Worm (Caenorhabditis elegans) whole organism, L3 larva: ENCODE measurements around the gene clx-1.

Experiments
- R02D3.7 ChIP-seq: fragments of 150-350 bp; optimal IDR thresholded peaks from 2 replicates; lab custom pipeline; 2014; ENCODE audit warnings: missing biosample characterization, missing genetic modification characterization
- ZK546.5 ChIP-seq: sonication (generic microtip); optimal IDR thresholded peaks from 2 replicates; lab custom pipeline; 2017; ENCODE audit warnings: missing biosample characterization, missing genetic modification characterization
- ama-1 ChIP-seq: fragments of 150-350 bp; optimal IDR thresholded peaks from 2 replicates; lab custom pipeline; 2018
- ceh-28 ChIP-seq: fragments of 150-350 bp; optimal IDR thresholded peaks from 2 replicates; lab custom pipeline; 2014; ENCODE audit warnings: missing biosample characterization, missing genetic modification reagents, missing genetic modification characterization
- ceh-82 ChIP-seq: fragments of 150-350 bp; optimal IDR thresholded peaks from 2 replicates; lab custom pipeline; 2014; ENCODE audit warnings: missing biosample characterization, missing genetic modification characterization
- ceh-9 ChIP-seq: sonication (generic microtip); optimal IDR thresholded peaks from 2 replicates; lab custom pipeline; 2018; ENCODE audit warnings: missing biosample characterization, missing genetic modification characterization
- egl-27 ChIP-seq: sonication (generic microtip); optimal IDR thresholded peaks from 4 replicates; lab custom pipeline; 2017; ENCODE audit warnings: missing biosample characterization, missing genetic modification reagents, missing genetic modification characterization
- egl-5 ChIP-seq: fragments of 150-350 bp; optimal IDR thresholded peaks from 2 replicates; lab custom pipeline; 2017; ENCODE audit warnings: missing biosample characterization, missing genetic modification reagents, missing genetic modification characterization, inconsistent platforms
- elt-1 ChIP-seq: fragments of 150-350 bp; optimal IDR thresholded peaks from 2 replicates; lab custom pipeline; 2014; ENCODE audit warnings: missing biosample characterization, missing genetic modification characterization
- elt-2 ChIP-seq: sonication (generic microtip); optimal IDR thresholded peaks from 2 replicates; lab custom pipeline; 2016; ENCODE audit warnings: missing genetic modification reagents, mild to moderate bottlenecking, missing genetic modification characterization, missing compliant biosample characterization
- elt-3 ChIP-seq, 3 experiments: fragments of 150-350 bp in 1 of 3; sonication (generic microtip) in 2 of 3; optimal IDR thresholded peaks; 2 replicates in 2 of 3; 4 replicates in 1 of 3; lab custom pipeline; 2014 to 2017; ENCODE audit warnings: missing biosample characterization in 3 of 3, missing genetic modification characterization in 3 of 3
- fkh-10 ChIP-seq: sonication (generic microtip); optimal IDR thresholded peaks from 2 replicates; lab custom pipeline; 2017; ENCODE audit warnings: missing biosample characterization, missing genetic modification reagents, missing genetic modification characterization
- jun-1 ChIP-seq: fragments of 150-350 bp; optimal IDR thresholded peaks from 2 replicates; lab custom pipeline; 2014; ENCODE audit warnings: missing biosample characterization, missing genetic modification reagents, missing genetic modification characterization
- lin-15B ChIP-seq: fragments of 150-350 bp; optimal IDR thresholded peaks from 2 replicates; lab custom pipeline; 2014; ENCODE audit warnings: missing biosample characterization, missing genetic modification characterization
- lin-39 ChIP-seq: fragments of 150-350 bp; optimal IDR thresholded peaks from 2 replicates; lab custom pipeline; 2018; ENCODE audit warnings: missing biosample characterization, missing genetic modification reagents, missing genetic modification characterization
- lsy-12 ChIP-seq: sonication (generic microtip); optimal IDR thresholded peaks from 2 replicates; lab custom pipeline; 2016; ENCODE audit warnings: mild to moderate bottlenecking, missing genetic modification characterization, missing compliant biosample characterization
- mml-1 ChIP-seq: fragments of 150-350 bp; sonication (generic microtip); optimal IDR thresholded peaks from 3 replicates; lab custom pipeline; 2014; ENCODE audit warnings: missing biosample characterization, missing genetic modification characterization
- nfya-1 ChIP-seq: sonication (generic microtip); optimal IDR thresholded peaks from 2 replicates; lab custom pipeline; 2017; ENCODE audit warnings: missing genetic modification characterization, mild to moderate bottlenecking, missing compliant biosample characterization, antibody characterized with exemption, moderate library complexity; ENCODE audit not compliant: insufficient read depth
- nhr-11 ChIP-seq: fragments of 150-350 bp; optimal IDR thresholded peaks from 2 replicates; lab custom pipeline; 2014; ENCODE audit warnings: missing biosample characterization, missing genetic modification characterization
- nhr-12 ChIP-seq: fragments of 150-350 bp; optimal IDR thresholded peaks from 2 replicates; lab custom pipeline; 2014; ENCODE audit warnings: missing biosample characterization, missing genetic modification characterization
- nhr-23 ChIP-seq: fragments of 150-350 bp; optimal IDR thresholded peaks from 2 replicates; lab custom pipeline; 2014; ENCODE audit warnings: missing biosample characterization, missing genetic modification reagents, missing genetic modification characterization
- nhr-237 ChIP-seq: fragments of 150-350 bp; optimal IDR thresholded peaks from 2 replicates; lab custom pipeline; 2014; ENCODE audit warnings: missing biosample characterization, missing genetic modification characterization
- nhr-25 ChIP-seq: sonication (generic microtip); optimal IDR thresholded peaks from 2 replicates; lab custom pipeline; 2017; ENCODE audit warnings: missing biosample characterization, missing genetic modification characterization
- nhr-43 ChIP-seq: sonication (generic microtip); optimal IDR thresholded peaks from 2 replicates; lab custom pipeline; 2016; ENCODE audit warnings: mild to moderate bottlenecking, missing genetic modification characterization, missing compliant biosample characterization; ENCODE audit not compliant: poor library complexity, severe bottlenecking
- nhr-67 ChIP-seq: fragments of 150-350 bp; optimal IDR thresholded peaks from 2 replicates; lab custom pipeline; 2014; ENCODE audit warnings: missing biosample characterization, missing genetic modification characterization
- nhr-76 ChIP-seq: fragments of 150-350 bp; sonication (generic microtip); optimal IDR thresholded peaks from 5 replicates; lab custom pipeline; 2014; ENCODE audit warnings: missing biosample characterization, missing genetic modification characterization
- nhr-77 ChIP-seq: fragments of 150-350 bp; optimal IDR thresholded peaks from 2 replicates; lab custom pipeline; 2014; ENCODE audit warnings: missing biosample characterization, missing genetic modification characterization
- pha-4 ChIP-seq: fragments of 150-350 bp; optimal IDR thresholded peaks from 2 replicates; lab custom pipeline; 2014; ENCODE audit warnings: missing biosample characterization, missing genetic modification reagents, missing genetic modification characterization
- pqm-1 ChIP-seq: fragments of 150-350 bp; optimal IDR thresholded peaks from 2 replicates; lab custom pipeline; 2017; ENCODE audit warnings: missing biosample characterization, missing genetic modification characterization, inconsistent platforms
- sea-2 ChIP-seq: fragments of 150-350 bp; sonication (generic microtip); optimal IDR thresholded peaks from 4 replicates; lab custom pipeline; 2014; ENCODE audit warnings: missing biosample characterization, missing genetic modification reagents, missing genetic modification characterization
- skn-1 ChIP-seq: fragments of 150-350 bp; optimal IDR thresholded peaks from 2 replicates; lab custom pipeline; 2014; ENCODE audit warnings: missing biosample characterization, missing genetic modification characterization
- snpc-4 ChIP-seq: fragments of 150-350 bp; optimal IDR thresholded peaks from 2 replicates; lab custom pipeline; 2014; ENCODE audit warnings: missing biosample characterization, missing genetic modification characterization
- unc-39 ChIP-seq: sonication (generic microtip); optimal IDR thresholded peaks from 4 replicates; lab custom pipeline; 2017; ENCODE audit warnings: missing biosample characterization, missing genetic modification characterization
- unc-62 ChIP-seq: fragments of 150-350 bp; sonication (generic microtip); optimal IDR thresholded peaks from 4 replicates; lab custom pipeline; 2014; ENCODE audit warnings: missing biosample characterization, missing genetic modification reagents, missing genetic modification characterization
- zag-1 ChIP-seq: fragments of 150-350 bp; optimal IDR thresholded peaks from 2 replicates; lab custom pipeline; 2014; ENCODE audit warnings: missing biosample characterization, missing genetic modification characterization
- ztf-11 ChIP-seq: fragments of 150-350 bp; optimal IDR thresholded peaks from 2 replicates; lab custom pipeline; 2014; ENCODE audit warnings: missing biosample characterization, missing genetic modification characterization
- ztf-4 ChIP-seq: fragments of 150-350 bp; optimal IDR thresholded peaks from 2 replicates; lab custom pipeline; 2014; ENCODE audit warnings: missing biosample characterization, missing genetic modification characterization

The clx-1 gene

ce11 chrIV:7770162-7770561 is 35.7 kb downstream of the clx-1 start, which contains the start of gene rdl-1:
Gene rdl-1, minus strand, starts transcription at chrIV:7770262.
- TF ChIP-seq egl-27 (tag; lab: Kevin White, UChicago) (no peak), ama-1 (lab: Kevin White, UChicago) (no peak), ceh-28 (tag; lab: Kevin White, UChicago) (no peak), nhr-11 (tag; lab: Kevin White, UChicago) (no peak), egl-5 (no peak), skn-1 (tag; lab: Kevin White, UChicago) (no peak), mml-1 (tag; lab: Kevin White, UChicago) (no peak), unc-62 (no peak), unc-39 (no peak), elt-3 (tag; optimal IDR thresholded peaks at IDR 0.05; lab: Kevin White, UChicago) (no peak), fkh-10 (no peak)
- TF ChIP-seq, all 47 proteins: peak for 0

- TF ChIP-seq ama-1 (lab: Kevin White, UChicago) (no peak), R02D3.7 (peak; percentile 5), ceh-28 (tag; lab: Kevin White, UChicago) (no peak), nhr-23 (peak; percentile 28), snpc-4 (peak; percentile 13), nhr-12 (tag; lab: Kevin White, UChicago) (no peak), lin-15B (tag; lab: Kevin White, UChicago) (peak; percentile 75), egl-5 (no peak), mml-1 (tag; lab: Kevin White, UChicago) (no peak), ztf-4 (tag; lab: Kevin White, UChicago) (no peak), elt-2 (peak; percentile 3), ceh-9 (tag; lab: Kevin White, UChicago) (no peak), pha-4 (tag; lab: Kevin White, UChicago) (peak; percentile 72), nhr-76 (no peak), jun-1 (tag; lab: Kevin White, UChicago) (no peak)
- TF ChIP-seq, all 47 proteins: peak for 6
Measured at ce11 chrIV:7774206-7774605, 39.8 kb downstream of the clx-1 start, which contains the start of the genes hcf-1 and swd-2.2. Gene hcf-1, minus strand, starts transcription at chrIV:7774275. Gene swd-2.2, plus strand, starts transcription at chrIV:7774411.

ce11 chrIV:7775725-7776124 is 41.3 kb downstream of the clx-1 start, which contains the start of gene swd-2.1:
Gene swd-2.1, plus strand, starts transcription at chrIV:7776025.
- TF ChIP-seq pqm-1 (tag; lab: Kevin White, UChicago): no peak
- no peak for TF ChIP-seq ztf-11 (tag; lab: Kevin White, UChicago)
- no peak for TF ChIP-seq unc-39
- no peak for TF ChIP-seq elt-1 (tag; lab: Kevin White, UChicago)
- TF ChIP-seq skn-1 (tag; lab: Kevin White, UChicago): no peak
- no peak for TF ChIP-seq lsy-12 (tag; lab: Kevin White, UChicago)
- TF ChIP-seq ZK546.5 (tag; lab: Kevin White, UChicago): no peak
- TF ChIP-seq ztf-4 (tag; lab: Kevin White, UChicago): no peak
- no peak for TF ChIP-seq nhr-43
- no peak for TF ChIP-seq zag-1 (tag; lab: Kevin White, UChicago)
- no peak for TF ChIP-seq jun-1 (tag; lab: Kevin White, UChicago)
- no peak for TF ChIP-seq ceh-82 (tag; lab: Kevin White, UChicago)
- no peak for TF ChIP-seq nhr-23
- no peak for TF ChIP-seq nhr-67 (tag; lab: Kevin White, UChicago)
- no peak for TF ChIP-seq sea-2 (GFP tag; lab: Kevin White, UChicago)
- TF ChIP-seq ceh-28 (tag; lab: Kevin White, UChicago): no peak

ce11 chrIV:7778865-7779264 is 44.4 kb downstream of the clx-1 start, which contains the start of gene rpap-3:
Gene rpap-3, minus strand, starts transcription at chrIV:7778965.
- no peak for TF ChIP-seq lin-15B (tag; lab: Kevin White, UChicago)
- TF ChIP-seq nhr-77 (tag; lab: Kevin White, UChicago): no peak
- TF ChIP-seq, all 47 proteins: peak for 0

ce11 chrIV:7782292-7782691 is 47.8 kb downstream of the clx-1 start, which contains the start of gene sec-10:
Gene sec-10, minus strand, starts transcription at chrIV:7782499.
- TF ChIP-seq nhr-25 (tag; lab: Kevin White, UChicago) (no peak), egl-27 (tag; lab: Kevin White, UChicago) (no peak), ama-1 (lab: Kevin White, UChicago) (no peak), lsy-12 (tag; lab: Kevin White, UChicago) (no peak), nhr-77 (tag; lab: Kevin White, UChicago) (no peak), nfya-1 (tag; lab: Kevin White, UChicago) (no peak), elt-2 (peak; percentile 40), lin-39 (no peak), pha-4 (tag; lab: Kevin White, UChicago) (peak; percentile 18), nhr-237 (tag; lab: Kevin White, UChicago) (no peak), elt-3 (tag; optimal IDR thresholded peaks at IDR 0.05; lab: Kevin White, UChicago) (no peak)
